Worm (Caenorhabditis elegans): ENCODE results near the gene Y58A7A.5.

DNA sequence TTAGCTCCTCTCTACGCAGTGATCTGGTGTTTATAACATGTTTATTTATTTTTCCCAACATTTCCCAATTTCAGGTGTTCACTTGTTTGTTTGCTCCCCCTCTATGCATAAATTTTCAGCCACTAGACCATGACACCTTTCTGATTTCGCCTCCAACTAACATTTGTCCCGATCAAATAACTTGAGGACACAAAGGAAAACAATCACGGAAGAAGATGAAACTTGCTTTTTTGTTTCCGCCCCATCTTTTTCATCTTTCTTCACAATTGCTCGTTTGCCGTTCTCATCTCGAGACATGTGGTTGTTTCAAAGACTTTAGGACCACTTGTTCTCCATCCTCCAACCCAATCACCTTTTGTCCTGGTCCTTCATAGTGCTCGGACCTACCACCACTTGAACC is 40.0 kb upstream of the Y58A7A.5 start, which contains the start of gene F14F9.5:
- TF ChIP-seq lin-39 (tag; optimal IDR thresholded peaks at IDR 0.05): no peak
- TF ChIP-seq unc-39 (tag; optimal IDR thresholded peaks at IDR 0.05): no peak
- TF ChIP-seq R02D3.7 (tag; optimal IDR thresholded peaks at IDR 0.05): no peak
- TF ChIP-seq nhr-237 (tag; optimal IDR thresholded peaks at IDR 0.05): no peak
- no peak for TF ChIP-seq elt-3 (tag; optimal IDR thresholded peaks at IDR 0.05)
- no peak for TF ChIP-seq nhr-11 (tag; optimal IDR thresholded peaks at IDR 0.05)
- TF ChIP-seq mab-5 (tag; optimal IDR thresholded peaks at IDR 0.05): no peak
- TF ChIP-seq alr-1 (tag; optimal IDR thresholded peaks at IDR 0.05): no peak

All from whole organism, L2 larva.